Worm (Caenorhabditis elegans) whole organism, late embryonic: ENCODE measurements around the gene him-18.

ENCODE experiments used
- hlh-8 ChIP-seq: sonication (generic microtip); optimal IDR thresholded peaks from 2 replicates; lab custom pipeline; 2016; ENCODE audit warnings: missing genotype, missing genetic modification characterization, missing compliant biosample characterization
- lin-11 ChIP-seq: fragments of 200-800 bp; sonication (Bioruptor generic); optimal IDR thresholded peaks from 2 replicates; lab custom pipeline; 2018; ENCODE audit warnings: mild to moderate bottlenecking, missing genetic modification characterization, missing compliant biosample characterization
- pha-4 ChIP-seq: fragments of 150-350 bp; optimal IDR thresholded peaks from 2 replicates; lab custom pipeline; 2018; ENCODE audit warnings: missing biosample characterization, missing genetic modification reagents, missing genetic modification characterization
- sox-4 ChIP-seq: sonication (generic microtip); optimal IDR thresholded peaks from 2 replicates; lab custom pipeline; 2017; ENCODE audit warnings: mild to moderate bottlenecking, missing genetic modification characterization, inconsistent platforms, missing compliant biosample characterization
- syd-9 ChIP-seq: sonication (generic microtip); optimal IDR thresholded peaks from 2 replicates; lab custom pipeline; 2016; ENCODE audit warnings: mild to moderate bottlenecking, missing genetic modification characterization, moderate library complexity, missing compliant biosample characterization

DNA sequence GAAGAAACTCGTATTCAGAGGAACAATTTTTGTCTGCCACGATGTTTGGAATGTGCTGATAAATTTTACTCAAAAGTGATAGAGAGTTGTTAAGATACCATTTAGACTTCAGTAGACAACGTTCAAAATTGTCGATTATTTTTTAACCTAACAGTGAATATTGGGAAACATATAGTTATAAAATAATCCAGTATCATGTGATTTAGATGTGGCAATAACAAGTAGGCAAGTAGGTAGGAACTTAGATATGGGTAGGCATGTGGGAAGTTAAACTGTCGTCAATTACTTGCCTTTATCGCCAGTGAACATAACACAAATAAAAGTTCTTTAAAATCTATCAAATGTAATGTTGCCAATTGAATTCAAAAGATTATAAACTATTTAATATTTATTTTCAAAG lies 43.5 kb downstream of the him-18 start, which contains the start of gene T23F11.11:
- TF ChIP-seq lin-11 = no peak
- no peak for TF ChIP-seq pha-4 (tag; lab: Kevin White, UChicago)
- no peak for TF ChIP-seq syd-9
- no peak for TF ChIP-seq hlh-8 (tag; lab: Kevin White, UChicago)
- TF ChIP-seq sox-4 = no peak
